Worm (Caenorhabditis elegans) whole organism, early embryonic: Measurements from ENCODE around the gene lnp-1.
A peak's percentile ranks its signal among the peaks of the same experiment; 100 is the strongest.
"Not testable (repeated sequence)": the region's sequence is repeated elsewhere in the genome, so short reads cannot be mapped to it uniquely, and the experiment has no call there.

ENCODE experiments used
- B0310.2 ChIP-seq: sonication (generic microtip); optimal IDR thresholded peaks from 2 replicates; lab custom pipeline; 2016; ENCODE audit warnings: mild to moderate bottlenecking, missing genetic modification characterization, missing compliant biosample characterization
- aly-1 ChIP-seq: sonication (generic microtip); optimal IDR thresholded peaks from 2 replicates; lab custom pipeline; 2016; ENCODE audit warnings: missing genetic modification characterization, missing compliant biosample characterization
- ama-1 ChIP-seq: fragments of 150-350 bp; optimal IDR thresholded peaks from 2 replicates; lab custom pipeline; 2014
- ceh-36 ChIP-seq: sonication (generic microtip); optimal IDR thresholded peaks from 2 replicates; lab custom pipeline; 2016; ENCODE audit warnings: missing genetic modification characterization, inconsistent platforms, missing compliant biosample characterization
- ets-7 ChIP-seq: sonication (generic microtip); optimal IDR thresholded peaks from 2 replicates; lab custom pipeline; 2016; ENCODE audit warnings: missing genotype, missing genetic modification characterization, missing compliant biosample characterization
- hmbx-1 ChIP-seq: sonication (generic microtip); optimal IDR thresholded peaks from 2 replicates; lab custom pipeline; 2016; ENCODE audit warnings: mild to moderate bottlenecking, missing genetic modification characterization, missing compliant biosample characterization
- hmg-4 ChIP-seq: fragments of 200-800 bp; sonication (Bioruptor generic); optimal IDR thresholded peaks from 2 replicates; lab custom pipeline; 2018; ENCODE audit warnings: mild to moderate bottlenecking, missing genetic modification characterization, missing compliant biosample characterization
- pes-1 ChIP-seq: fragments of 200-800 bp; sonication (Bioruptor generic); IDR thresholded peaks from 2 replicates; pipeline ENCODE4 v1.3.6; 2022; ENCODE audit warnings: missing genetic modification reagents, missing genetic modification characterization, missing compliant biosample characterization
- scrt-1 ChIP-seq: fragments of 200-800 bp; sonication (Bioruptor generic); IDR thresholded peaks from 2 replicates; pipeline ENCODE4 v1.3.6; 2022; ENCODE audit warnings: missing genetic modification characterization, missing compliant biosample characterization
- tbx-37 ChIP-seq: fragments of 200-800 bp; sonication (Bioruptor generic); conservative IDR thresholded peaks from 2 replicates; pipeline ENCODE4 v1.3.6; 2022; ENCODE audit warnings: missing genetic modification reagents, missing genetic modification characterization, missing compliant biosample characterization
- tra-4 ChIP-seq: sonication (generic microtip); optimal IDR thresholded peaks from 2 replicates; lab custom pipeline; 2017; ENCODE audit warnings: missing genetic modification characterization, missing compliant biosample characterization

ce11 chrX:4606389-4606880 is 17.9 kb downstream of the lnp-1 start:
- peak; percentile 53 for TF ChIP-seq hmbx-1 (tag; lab: Kevin White, UChicago)
- TF ChIP-seq pes-1 (GFP tag; lab: Robert Waterston, UW); ama-1; ets-7 (tag; lab: Kevin White, UChicago); scrt-1 (GFP tag; lab: Robert Waterston, UW); aly-1 (tag; lab: Kevin White, UChicago): not testable (repeated sequence)
- TF ChIP-seq B0310.2 (tag; lab: Kevin White, UChicago): peak; percentile 74
- TF ChIP-seq tbx-37 (GFP tag; lab: Robert Waterston, UW): peak; percentile 49; the same call in 1 of the 2 replicates
- TF ChIP-seq hmg-4 (GFP tag; lab: Kevin White, UChicago): peak; percentile 95
- TF ChIP-seq tra-4 (tag; lab: Kevin White, UChicago): peak; percentile 24
- TF ChIP-seq ceh-36 (tag; lab: Kevin White, UChicago): peak; percentile 48
